In genomic region chr2L:19575626-19576298, dm6 we compare ENCODE assay signal across 5 fruit fly cellular contexts.
TF ChIP-seq lines count a peak whose summit lies in the region.

No protein-coding gene starts in this region.

TF ChIP-seq in whole organism, adult, 20 proteins besides CTCF, POLR2A, EP300 and RAD21 (continued from another document):
- TF ChIP-seq CG14711 (tag; optimal IDR thresholded peaks at IDR 0.05; lab: Kevin White, UChicago) (peak; percentile 73), Crg-1 (GFP tag; optimal IDR thresholded peaks at IDR 0.05; lab: Kevin White, UChicago) (no peak), cic (GFP tag; optimal IDR thresholded peaks at IDR 0.05; lab: Kevin White, UChicago) (no peak)

TF ChIP-seq in whole organism, embryonic, 481 proteins besides CTCF, POLR2A, EP300 and RAD21 (continued from another document and continues in another):
- TF ChIP-seq CG14050 (GFP tag; IDR thresholded peaks at IDR 0.05; lab: Robert Waterston, UW) = peak; percentile 90
- TF ChIP-seq tup (GFP tag; optimal IDR thresholded peaks at IDR 0.05; lab: Kevin White, UChicago) = peak; percentile 85
- no peak for TF ChIP-seq hb (GFP tag; IDR thresholded peaks at IDR 0.05; lab: Robert Waterston, UW; ENCODE audit: partially characterized antibody)
- peak; percentile 77 for TF ChIP-seq CG1832 (GFP tag; optimal IDR thresholded peaks at IDR 0.05; lab: Kevin White, UChicago)
- TF ChIP-seq abd-A (tag; optimal IDR thresholded peaks at IDR 0.05; lab: Kevin White, UChicago) = peak; percentile 90
- TF ChIP-seq Sry-δ (GFP tag; optimal IDR thresholded peaks at IDR 0.05; lab: Kevin White, UChicago) = peak; percentile 69
- peak; percentile 73 for TF ChIP-seq onecut (GFP tag; IDR thresholded peaks at IDR 0.05; lab: Robert Waterston, UW)
- TF ChIP-seq Ada2b (GFP tag; IDR thresholded peaks at IDR 0.05; lab: Robert Waterston, UW) = peak; percentile 92
- TF ChIP-seq GATAe (GFP tag; conservative IDR thresholded peaks at IDR 0.05; lab: Robert Waterston, UW) = peak; percentile 77
- peak; percentile 67 for TF ChIP-seq crol (GFP tag; IDR thresholded peaks at IDR 0.05; lab: Robert Waterston, UW)
- peak; percentile 87 for TF ChIP-seq CG17802 (tag; optimal IDR thresholded peaks at IDR 0.05; lab: Kevin White, UChicago)
- peak; percentile 88 for TF ChIP-seq Lhr (GFP tag; optimal IDR thresholded peaks at IDR 0.05; lab: Kevin White, UChicago)
- peak; percentile 98 for TF ChIP-seq CG18619 (GFP tag; optimal IDR thresholded peaks at IDR 0.05; lab: Kevin White, UChicago)
- TF ChIP-seq sr (GFP tag; IDR thresholded peaks at IDR 0.05; lab: Robert Waterston, UW) = 0 out of 3 replicates have a peak, but pooled peaks have one; percentile 44
- peak; percentile 92 for TF ChIP-seq CG32772 (GFP tag; IDR thresholded peaks at IDR 0.05; lab: Robert Waterston, UW)
- TF ChIP-seq CG6272 (GFP tag; IDR thresholded peaks at IDR 0.05; lab: Robert Waterston, UW) = peak; percentile 94
- peak; percentile 60 for TF ChIP-seq yki (optimal IDR thresholded peaks at IDR 0.05; lab: Kevin White, UChicago)
- peak; percentile 84 for TF ChIP-seq CG10959 (GFP tag; IDR thresholded peaks at IDR 0.05; lab: Robert Waterston, UW)
- peak; percentile 96 for TF ChIP-seq Antp (GFP tag; optimal IDR thresholded peaks at IDR 0.05; lab: Kevin White, UChicago)
- TF ChIP-seq CG16815 (GFP tag; optimal IDR thresholded peaks at IDR 0.05; lab: Kevin White, UChicago) = peak; percentile 97
- peak; percentile 73 for TF ChIP-seq corto (GFP tag; optimal IDR thresholded peaks at IDR 0.05; lab: Kevin White, UChicago)
- 0 out of 2 replicates have a peak, but pooled peaks have one; percentile 42 for TF ChIP-seq sim (GFP tag; IDR thresholded peaks at IDR 0.05; lab: Robert Waterston, UW)
- TF ChIP-seq CG14441 (GFP tag; IDR thresholded peaks at IDR 0.05; lab: Robert Waterston, UW) = peak; percentile 94
- TF ChIP-seq Dek (tag; optimal IDR thresholded peaks at IDR 0.05; lab: Kevin White, UChicago) = peak; percentile 95
- TF ChIP-seq sima (GFP tag; optimal IDR thresholded peaks at IDR 0.05; lab: Kevin White, UChicago) = peak; percentile 89
- peak; percentile 96 for TF ChIP-seq CG10654 (GFP tag; optimal IDR thresholded peaks at IDR 0.05; lab: Kevin White, UChicago)
- TF ChIP-seq crc (GFP tag; optimal IDR thresholded peaks at IDR 0.05; lab: Kevin White, UChicago) = peak; percentile 95
- peak; percentile 67 for TF ChIP-seq Dip2 (GFP tag; IDR thresholded peaks at IDR 0.05; lab: Robert Waterston, UW)
- TF ChIP-seq pum (GFP tag; optimal IDR thresholded peaks at IDR 0.05; lab: Kevin White, UChicago) = peak; percentile 96
- peak; percentile 95 for TF ChIP-seq Atf6 (GFP tag; IDR thresholded peaks at IDR 0.05; lab: Robert Waterston, UW)
- peak; percentile 98 for TF ChIP-seq CG2712 (tag; optimal IDR thresholded peaks at IDR 0.05; lab: Kevin White, UChicago)

TF ChIP-seq in whole organism, prepupa, 60 proteins besides CTCF, POLR2A, EP300 and RAD21 (continued from another document and continues in another):
- TF ChIP-seq CG11902 (GFP tag; optimal IDR thresholded peaks at IDR 0.05; lab: Kevin White, UChicago) = peak; percentile 93
- TF ChIP-seq Eip78C (GFP tag; lab: Kevin White, UChicago) = peak; percentile 99
- peak; percentile 95 for TF ChIP-seq CG11762 (GFP tag; optimal IDR thresholded peaks at IDR 0.05; lab: Kevin White, UChicago; ENCODE audit: insufficient read depth)
- peak; percentile 96 for TF ChIP-seq achi (GFP tag; optimal IDR thresholded peaks at IDR 0.05; lab: Kevin White, UChicago)
- TF ChIP-seq CG10631 (GFP tag; optimal IDR thresholded peaks at IDR 0.05; lab: Kevin White, UChicago) = peak; percentile 98
- TF ChIP-seq spab (GFP tag; optimal IDR thresholded peaks at IDR 0.05; lab: Kevin White, UChicago) = peak; percentile 95
- peak; percentile 96 for TF ChIP-seq CG15336 (GFP tag; IDR thresholded peaks at IDR 0.05; lab: Robert Waterston, UW)
- TF ChIP-seq CG8632 (GFP tag; optimal IDR thresholded peaks at IDR 0.05; lab: Kevin White, UChicago) = peak; percentile 94
- peak; percentile 97 for TF ChIP-seq CG8119 (GFP tag; IDR thresholded peaks at IDR 0.05; lab: Robert Waterston, UW)
- TF ChIP-seq pdm3 (GFP tag; optimal IDR thresholded peaks at IDR 0.05; lab: Kevin White, UChicago) = peak; percentile 97
- peak; percentile 97 for TF ChIP-seq CG10669 (GFP tag; optimal IDR thresholded peaks at IDR 0.05; lab: Kevin White, UChicago)
- peak; percentile 93 for TF ChIP-seq CG6792 (GFP tag; optimal IDR thresholded peaks at IDR 0.05; lab: Kevin White, UChicago)
- peak; percentile 94 for TF ChIP-seq CG6808 (GFP tag; optimal IDR thresholded peaks at IDR 0.05; lab: Kevin White, UChicago)
- TF ChIP-seq CG3032 (tag; optimal IDR thresholded peaks at IDR 0.05; lab: Kevin White, UChicago) = peak; percentile 96
- TF ChIP-seq Eip93F (GFP tag; optimal IDR thresholded peaks at IDR 0.05; lab: Kevin White, UChicago) = no peak
- peak; percentile 98 for TF ChIP-seq svp (GFP tag; lab: Kevin White, UChicago)
- peak; percentile 95 for TF ChIP-seq CG34406 (GFP tag; optimal IDR thresholded peaks at IDR 0.05; lab: Kevin White, UChicago)
- peak; percentile 74 for TF ChIP-seq CG6854 (GFP tag; optimal IDR thresholded peaks at IDR 0.05; lab: Kevin White, UChicago)
- TF ChIP-seq Sox15 (GFP tag; optimal IDR thresholded peaks at IDR 0.05; lab: Kevin White, UChicago) = peak; percentile 94
- peak; percentile 98 for TF ChIP-seq CG31627 (GFP tag; optimal IDR thresholded peaks at IDR 0.05; lab: Kevin White, UChicago)
- TF ChIP-seq CG3919 (GFP tag; optimal IDR thresholded peaks at IDR 0.05; lab: Kevin White, UChicago) = peak; percentile 97
- TF ChIP-seq Met (GFP tag; optimal IDR thresholded peaks at IDR 0.05; lab: Kevin White, UChicago) = peak; percentile 97
- peak; percentile 91 for TF ChIP-seq CG11294 (GFP tag; IDR thresholded peaks at IDR 0.05; lab: Robert Waterston, UW)
- peak; percentile 93 for TF ChIP-seq Lpt (GFP tag; optimal IDR thresholded peaks at IDR 0.05; lab: Kevin White, UChicago)
- TF ChIP-seq Sox14 (GFP tag; optimal IDR thresholded peaks at IDR 0.05; lab: Kevin White, UChicago) = peak; percentile 98
- TF ChIP-seq vri (GFP tag; optimal IDR thresholded peaks at IDR 0.05; lab: Kevin White, UChicago) = peak; percentile 89
- TF ChIP-seq CG7368 (GFP tag; optimal IDR thresholded peaks at IDR 0.05; lab: Kevin White, UChicago) = peak; percentile 93
- peak; percentile 93 for TF ChIP-seq Gug (GFP tag; IDR thresholded peaks at IDR 0.05; lab: Robert Waterston, UW)
- peak; percentile 99 for TF ChIP-seq CG32006 (GFP tag; optimal IDR thresholded peaks at IDR 0.05; lab: Kevin White, UChicago)
- peak; percentile 96 for TF ChIP-seq Eip75B (GFP tag; optimal IDR thresholded peaks at IDR 0.05; lab: Kevin White, UChicago)
- peak; percentile 97 for TF ChIP-seq lz (GFP tag; optimal IDR thresholded peaks at IDR 0.05; lab: Kevin White, UChicago)
- peak; percentile 96 for TF ChIP-seq fd59A (GFP tag; optimal IDR thresholded peaks at IDR 0.05; lab: Kevin White, UChicago)
- TF ChIP-seq Smox (GFP tag; optimal IDR thresholded peaks at IDR 0.05; lab: Kevin White, UChicago) = peak; percentile 96
- peak; percentile 97 for TF ChIP-seq Ets96B (tag; optimal IDR thresholded peaks at IDR 0.05; lab: Kevin White, UChicago)

TF ChIP-seq in whole organism, pupa, 21 proteins besides CTCF, POLR2A, EP300 and RAD21 (continued from another document):
- TF ChIP-seq CG34367 (tag; optimal IDR thresholded peaks at IDR 0.05; lab: Kevin White, UChicago) = peak; percentile 96
TF ChIP-seq in whole organism, pupa: peak in this region for 21.

TF ChIP-seq in whole organism, wandering third instar larva, 38 proteins besides CTCF, POLR2A, EP300 and RAD21 (continued from another document):
- TF ChIP-seq Vsx2 (GFP tag; optimal IDR thresholded peaks at IDR 0.05; lab: Kevin White, UChicago; ENCODE audit: partially characterized antibody) (no peak), ey (GFP tag; optimal IDR thresholded peaks at IDR 0.05; lab: Kevin White, UChicago) (peak; percentile 94), woc (GFP tag; optimal IDR thresholded peaks at IDR 0.05; lab: Kevin White, UChicago) (peak; percentile 94), Dfd (GFP tag; optimal IDR thresholded peaks at IDR 0.05; lab: Kevin White, UChicago) (no peak), dmrt93B (GFP tag; optimal IDR thresholded peaks at IDR 0.05; lab: Kevin White, UChicago) (peak; percentile 88), Dif (GFP tag; optimal IDR thresholded peaks at IDR 0.05; lab: Kevin White, UChicago; ENCODE audit: partially characterized antibody) (peak; percentile 90), h (GFP tag; optimal IDR thresholded peaks at IDR 0.05; lab: Kevin White, UChicago) (peak; percentile 93), tai (GFP tag; optimal IDR thresholded peaks at IDR 0.05; lab: Kevin White, UChicago) (no peak), Hnf4 (GFP tag; optimal IDR thresholded peaks at IDR 0.05; lab: Kevin White, UChicago) (peak; percentile 88), dsf (GFP tag; optimal IDR thresholded peaks at IDR 0.05; lab: Kevin White, UChicago; ENCODE audit: borderline replicate concordance) (peak; percentile 72), sage (GFP tag; optimal IDR thresholded peaks at IDR 0.05; lab: Kevin White, UChicago) (peak; percentile 73), Myc (optimal IDR thresholded peaks at IDR 0.05; lab: Kevin White, UChicago) (no peak), GATAd (GFP tag; optimal IDR thresholded peaks at IDR 0.05; lab: Kevin White, UChicago) (no peak), N (GFP tag; optimal IDR thresholded peaks at IDR 0.05; lab: Kevin White, UChicago) (peak; percentile 61), Hr78 (GFP tag; optimal IDR thresholded peaks at IDR 0.05; lab: Kevin White, UChicago) (no peak), Sp1 (GFP tag; optimal IDR thresholded peaks at IDR 0.05; lab: Kevin White, UChicago) (peak; percentile 95), CG32264 (GFP tag; optimal IDR thresholded peaks at IDR 0.05; lab: Kevin White, UChicago) (peak; percentile 78), br (GFP tag; optimal IDR thresholded peaks at IDR 0.05; lab: Kevin White, UChicago) (peak; percentile 92)
TF ChIP-seq in whole organism, wandering third instar larva: peak in this region for 25.
